Worm (Caenorhabditis elegans): ENCODE data around the gene npr-40.

DNA sequence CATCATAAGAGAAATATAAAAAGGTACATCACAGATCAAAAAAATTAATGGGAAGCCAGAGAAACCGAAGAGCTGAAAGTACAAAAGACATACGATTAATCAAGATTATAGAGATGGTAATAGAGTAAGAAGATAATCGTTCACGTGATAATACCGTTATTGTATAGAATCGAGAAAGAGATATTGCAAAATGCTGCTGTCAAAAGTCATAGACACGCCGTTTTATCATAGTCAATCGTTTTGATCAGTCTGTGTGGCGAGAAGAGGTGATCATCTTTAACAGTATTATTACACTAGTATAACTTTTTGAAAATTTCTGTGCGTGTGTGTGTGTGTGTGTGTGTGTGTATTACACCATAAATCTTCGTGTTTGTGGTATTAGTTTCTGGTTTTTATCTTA is 24.3 kb upstream of the npr-40 start:
- no peak for TF ChIP-seq tra-4 (tag; optimal IDR thresholded peaks at IDR 0.05)
- no peak for TF ChIP-seq ama-1 (optimal IDR thresholded peaks at IDR 0.05)
- no peak for TF ChIP-seq sea-1 (GFP tag; conservative IDR thresholded peaks at IDR 0.05)
- TF ChIP-seq tbx-37 (GFP tag; conservative IDR thresholded peaks at IDR 0.05): no peak
- no peak for TF ChIP-seq ets-7 (tag; optimal IDR thresholded peaks at IDR 0.05)
- no peak for TF ChIP-seq hnd-1 (tag; optimal IDR thresholded peaks at IDR 0.05)
- TF ChIP-seq F13C5.2 (tag; optimal IDR thresholded peaks at IDR 0.05): no peak
- TF ChIP-seq B0310.2 (tag; optimal IDR thresholded peaks at IDR 0.05): no peak
